Fruit fly (Drosophila melanogaster): Measurements from ENCODE around the gene dsh.
A peak's percentile ranks its signal among the peaks of the same experiment; 100 is the strongest.

Gene dsh

DNA sequence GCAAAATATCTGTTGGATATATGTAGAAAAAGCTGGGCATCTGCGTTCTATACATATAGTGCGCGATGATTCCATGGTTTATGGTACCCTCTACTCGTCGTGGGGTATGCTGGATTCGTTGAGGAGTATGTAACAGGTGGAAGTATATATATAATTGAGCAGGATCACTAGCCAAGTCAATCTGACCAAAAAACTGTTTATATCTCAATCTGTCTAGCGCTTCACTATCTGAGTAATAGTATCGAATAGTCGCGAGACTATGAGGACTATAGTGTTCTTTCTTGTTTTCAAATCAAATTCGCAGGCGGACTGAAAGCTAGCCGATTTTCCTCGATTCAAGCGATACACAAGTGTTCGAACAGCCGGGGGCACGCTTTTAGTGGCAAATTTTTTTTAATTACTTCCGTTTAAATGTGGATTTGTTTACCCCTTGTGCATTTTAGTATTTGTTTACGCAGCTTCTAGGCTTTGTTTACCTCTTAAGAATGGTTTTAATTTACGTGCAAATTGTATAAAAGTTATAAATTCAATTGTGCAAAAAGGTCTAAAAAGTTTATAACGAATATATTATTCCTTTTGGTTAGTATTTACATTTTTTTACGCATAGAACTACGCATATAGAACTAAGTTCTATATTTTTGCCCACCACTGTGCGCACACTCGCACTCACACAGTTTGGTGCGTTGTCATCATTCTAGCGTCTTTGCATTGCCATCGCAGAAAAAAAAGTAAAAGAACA lies 35.1 kb downstream of the dsh start (continued):
- TF ChIP-seq chinmo (GFP tag; IDR thresholded peaks at IDR 0.05; ENCODE audit: partially characterized antibody) (0 out of 4 replicates have a peak, but pooled peaks have one; percentile 20), NFAT (GFP tag; IDR thresholded peaks at IDR 0.05) (peak; percentile 86), E2f2 (GFP tag; IDR thresholded peaks at IDR 0.05) (peak; percentile 59), CG6683 (GFP tag; optimal IDR thresholded peaks at IDR 0.05) (peak; percentile 25), cas (GFP tag; IDR thresholded peaks at IDR 0.05) (peak; percentile 61), Med (GFP tag) (peak; percentile 98), CG14965 (GFP tag; optimal IDR thresholded peaks at IDR 0.05; ENCODE audit: borderline replicate concordance) (peak; percentile 2), tio (GFP tag; optimal IDR thresholded peaks at IDR 0.05) (peak; percentile 84), CG9437 (GFP tag; optimal IDR thresholded peaks at IDR 0.05) (peak; percentile 62), CG11696 (GFP tag; IDR thresholded peaks at IDR 0.05) (peak; percentile 79), Ets97D (GFP tag; optimal IDR thresholded peaks at IDR 0.05) (peak; percentile 58), CG7556 (GFP tag; optimal IDR thresholded peaks at IDR 0.05) (peak; percentile 74), fu2 (GFP tag; optimal IDR thresholded peaks at IDR 0.05) (peak; percentile 51), Dbx (GFP tag; IDR thresholded peaks at IDR 0.05) (peak; percentile 88), CG15269 (tag; optimal IDR thresholded peaks at IDR 0.05) (peak; percentile 81), Spps (tag; optimal IDR thresholded peaks at IDR 0.05) (no peak), CG7357 (GFP tag; IDR thresholded peaks at IDR 0.05) (peak; percentile 65), Ssrp (tag; optimal IDR thresholded peaks at IDR 0.05) (peak; percentile 62), CG2875 (GFP tag; optimal IDR thresholded peaks at IDR 0.05) (peak; percentile 40), tll (GFP tag; optimal IDR thresholded peaks at IDR 0.05) (no peak), Fer1 (GFP tag; optimal IDR thresholded peaks at IDR 0.05) (peak; percentile 69), psq (GFP tag; optimal IDR thresholded peaks at IDR 0.05) (no peak), PHDP (tag; optimal IDR thresholded peaks at IDR 0.05) (peak; percentile 77), slp2 (GFP tag; optimal IDR thresholded peaks at IDR 0.05) (peak; percentile 62), Mes4 (GFP tag; optimal IDR thresholded peaks at IDR 0.05) (no peak), CG30020 (tag; optimal IDR thresholded peaks at IDR 0.05) (no peak), CG6254 (GFP tag; optimal IDR thresholded peaks at IDR 0.05) (peak; percentile 55), da (GFP tag; optimal IDR thresholded peaks at IDR 0.05) (peak; percentile 50), fd102C (GFP tag; optimal IDR thresholded peaks at IDR 0.05) (no peak), CG12236 (GFP tag; optimal IDR thresholded peaks at IDR 0.05) (peak; percentile 35), HHEX (GFP tag; optimal IDR thresholded peaks at IDR 0.05) (peak; percentile 71), exex (tag; optimal IDR thresholded peaks at IDR 0.05) (peak; percentile 19), CG7786 (GFP tag; optimal IDR thresholded peaks at IDR 0.05) (peak; percentile 81), Poxn (GFP tag; IDR thresholded peaks at IDR 0.05) (peak; percentile 46; the same call in 1 of the 2 replicates), CG14710 (tag; optimal IDR thresholded peaks at IDR 0.05) (peak; percentile 53), Six4 (GFP tag; optimal IDR thresholded peaks at IDR 0.05) (peak; percentile 70), hkb (optimal IDR thresholded peaks at IDR 0.05) (no peak), hkb (GFP tag; IDR thresholded peaks at IDR 0.05) (peak; percentile 87), CG15073 (GFP tag; optimal IDR thresholded peaks at IDR 0.05) (peak; percentile 69), CG8290 (GFP tag; optimal IDR thresholded peaks at IDR 0.05) (no peak), CG8290 (tag; optimal IDR thresholded peaks at IDR 0.05) (peak in 1 of 2 experiments; percentile 98), unpg (GFP tag; optimal IDR thresholded peaks at IDR 0.05) (peak; percentile 75), bsh (GFP tag; optimal IDR thresholded peaks at IDR 0.05) (peak; percentile 62 to 65), Dek (tag; optimal IDR thresholded peaks at IDR 0.05) (peak; percentile 50), CG12942 (GFP tag; optimal IDR thresholded peaks at IDR 0.05) (peak; percentile 64), CG14860 (GFP tag; IDR thresholded peaks at IDR 0.05; ENCODE audit: partially characterized antibody) (no peak), zfh1 (GFP tag; IDR thresholded peaks at IDR 0.05) (peak; percentile 86), Stat92E (GFP tag; optimal IDR thresholded peaks at IDR 0.05) (no peak), onecut (GFP tag; IDR thresholded peaks at IDR 0.05) (peak; percentile 62)

Data from whole organism, embryonic.